Worm (Caenorhabditis elegans) whole organism, late embryonic: ENCODE measurements around the gene gur-3.

Experiments used
- K09A11.1 ChIP-seq: sonication (generic microtip); optimal IDR thresholded peaks from 2 replicates; lab custom pipeline; 2017; ENCODE audit warnings: antibody characterized with exemption, mild to moderate bottlenecking, missing genetic modification characterization, missing compliant biosample characterization; ENCODE audit not compliant: insufficient read depth
- ceh-22 ChIP-seq: sonication (generic microtip); optimal IDR thresholded peaks from 2 replicates; lab custom pipeline; 2017; ENCODE audit warnings: missing biosample characterization, missing genetic modification characterization
- ceh-24 ChIP-seq: sonication (generic microtip); optimal IDR thresholded peaks from 2 replicates; lab custom pipeline; 2016; ENCODE audit warnings: mild to moderate bottlenecking, missing genetic modification characterization, missing compliant biosample characterization
- dve-1 ChIP-seq: sonication (generic microtip); optimal IDR thresholded peaks from 2 replicates; lab custom pipeline; 2017; ENCODE audit warnings: antibody characterized with exemption, mild to moderate bottlenecking, missing genetic modification characterization, missing compliant biosample characterization
- fkh-6 ChIP-seq: sonication (generic microtip); optimal IDR thresholded peaks from 2 replicates; lab custom pipeline; 2016; ENCODE audit warnings: missing genetic modification characterization, missing compliant biosample characterization
- hlh-6 ChIP-seq: sonication (generic microtip); optimal IDR thresholded peaks from 2 replicates; lab custom pipeline; 2016; ENCODE audit warnings: missing genotype, missing genetic modification characterization, missing compliant biosample characterization
- madf-2 ChIP-seq: sonication (generic microtip); optimal IDR thresholded peaks from 2 replicates; lab custom pipeline; 2017; ENCODE audit warnings: missing genetic modification characterization, missing compliant biosample characterization
- pha-4 ChIP-seq: fragments of 150-350 bp; optimal IDR thresholded peaks from 2 replicates; lab custom pipeline; 2018; ENCODE audit warnings: missing biosample characterization, missing genetic modification reagents, missing genetic modification characterization
- ref-2 ChIP-seq: sonication (generic microtip); optimal IDR thresholded peaks from 2 replicates; lab custom pipeline; 2016; ENCODE audit warnings: missing genetic modification characterization, missing compliant biosample characterization
- sdc-2 ChIP-seq: sonication (generic microtip); optimal IDR thresholded peaks from 2 replicates; lab custom pipeline; 2016; ENCODE audit warnings: missing genotype, missing genetic modification characterization, missing compliant biosample characterization
- syd-9 ChIP-seq: sonication (generic microtip); optimal IDR thresholded peaks from 2 replicates; lab custom pipeline; 2016; ENCODE audit warnings: mild to moderate bottlenecking, missing genetic modification characterization, moderate library complexity, missing compliant biosample characterization
- ttx-3 ChIP-seq: sonication (generic microtip); optimal IDR thresholded peaks from 2 replicates; lab custom pipeline; 2016; ENCODE audit warnings: missing genetic modification reagents, missing genetic modification characterization, missing compliant biosample characterization
- unc-42 ChIP-seq: sonication (generic microtip); optimal IDR thresholded peaks from 2 replicates; lab custom pipeline; 2016; ENCODE audit warnings: missing genotype, missing genetic modification characterization, missing compliant biosample characterization

Gene gur-3

DNA sequence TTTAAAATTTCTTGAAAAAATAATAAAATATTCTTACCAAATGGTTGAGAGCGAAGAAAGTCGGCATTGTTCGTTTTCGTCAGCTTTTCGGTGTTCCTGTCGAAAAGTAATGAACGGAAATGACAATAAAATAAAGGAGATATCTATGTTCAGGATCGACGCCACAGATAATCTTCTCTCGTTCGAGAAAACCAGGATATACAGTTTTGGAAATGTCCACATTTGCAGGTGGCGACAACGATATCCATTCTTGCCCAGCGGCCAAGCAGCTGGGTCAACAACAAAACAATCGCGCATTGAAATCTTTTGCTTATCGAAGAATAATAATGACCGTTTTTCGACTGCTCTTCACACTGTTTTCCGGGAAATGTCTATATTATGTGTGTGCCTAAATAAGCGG, 50.5 kb downstream of the gur-3 start, which contains the start of gene R07E3.7:
R07E3.7 (minus strand) TSS at position 101 of the 400 bp plus-strand sequence.
- TF ChIP-seq ceh-22 (no peak), unc-42 (tag; lab: Kevin White, UChicago) (no peak), ref-2 (no peak), hlh-6 (tag; lab: Kevin White, UChicago) (no peak), pha-4 (tag; lab: Kevin White, UChicago) (no peak), fkh-6 (no peak), ceh-24 (tag; lab: Kevin White, UChicago) (no peak), ttx-3 (tag; lab: Kevin White, UChicago) (no peak), madf-2 (tag; lab: Kevin White, UChicago) (no peak), dve-1 (no peak), K09A11.1 (no peak)

- TF ChIP-seq syd-9 (no peak), sdc-2 (tag; lab: Kevin White, UChicago) (peak; percentile 92)
These were observed 52.2 kb downstream of the gur-3 start for ce11 chrX:10353857-10354256.
